Worm (Caenorhabditis elegans) whole organism, L4 larva: Measurements from ENCODE around the gene F46G10.1.

Experiments
- F26F4.8 ChIP-seq: fragments of 200-800 bp; sonication (Bioruptor generic); conservative IDR thresholded peaks from 2 replicates; pipeline ENCODE4 v1.3.6; 2022; ENCODE audit warnings: missing genetic modification characterization, missing compliant biosample characterization
- F49E8.2 ChIP-seq: sonication (generic microtip); optimal IDR thresholded peaks from 2 replicates; lab custom pipeline; 2016; ENCODE audit warnings: missing compliant biosample characterization, mild to moderate bottlenecking, missing genetic modification characterization, borderline replicate concordance
- R02D3.7 ChIP-seq: fragments of 150-350 bp; sonication (generic microtip); optimal IDR thresholded peaks from 3 replicates; lab custom pipeline; 2014; ENCODE audit warnings: missing biosample characterization, missing genetic modification characterization
- T20F7.1 ChIP-seq: fragments of 200-800 bp; sonication (Bioruptor generic); optimal IDR thresholded peaks from 2 replicates; lab custom pipeline; 2018; ENCODE audit warnings: mild to moderate bottlenecking, missing genetic modification characterization, missing compliant biosample characterization
- T26A8.4 ChIP-seq: fragments of 200-800 bp; sonication (Bioruptor generic); IDR thresholded peaks from 2 replicates; pipeline ENCODE4 v1.3.6; 2022; ENCODE audit warnings: missing genetic modification characterization, missing compliant biosample characterization
- ZK337.2 ChIP-seq: fragments of 200-800 bp; sonication (Bioruptor generic); IDR thresholded peaks from 2 replicates; pipeline ENCODE4 v1.3.6; 2022; ENCODE audit warnings: missing genetic modification reagents, missing genetic modification characterization, missing compliant biosample characterization
- ZK546.5 ChIP-seq, 2 experiments: sonication (generic microtip); optimal IDR thresholded peaks; 2 replicates each; lab custom pipeline; 2017; ENCODE audit warnings: missing biosample characterization in 2 of 2, missing genetic modification characterization in 2 of 2
- aha-1 ChIP-seq: fragments of 150-350 bp; peaks from one replicate; lab custom pipeline; 2014; ENCODE audit warnings: missing biosample characterization, missing genetic modification characterization
- ama-1 ChIP-seq: fragments of 150-350 bp; optimal IDR thresholded peaks from 2 replicates; lab custom pipeline; 2014; ENCODE audit warnings: inconsistent platforms, mixed read lengths
- arid-1 ChIP-seq: fragments of 200-800 bp; sonication (Bioruptor generic); conservative IDR thresholded peaks from 2 replicates; pipeline ENCODE4 v1.3.6; 2022; ENCODE audit warnings: missing genetic modification reagents, missing genetic modification characterization, missing compliant biosample characterization
- ceh-32 ChIP-seq: sonication (generic microtip); optimal IDR thresholded peaks from 2 replicates; lab custom pipeline; 2016; ENCODE audit warnings: mild to moderate bottlenecking, missing genetic modification characterization, missing compliant biosample characterization; ENCODE audit not compliant: poor library complexity
- ces-1 ChIP-seq: fragments of 150-350 bp; sonication (generic microtip); optimal IDR thresholded peaks from 4 replicates; lab custom pipeline; 2014; ENCODE audit warnings: missing biosample characterization, missing genetic modification reagents, missing genetic modification characterization
- daf-16 ChIP-seq, 3 experiments: sonication (generic microtip); optimal IDR thresholded peaks; 2 replicates each; lab custom pipeline; 2016 to 2017; ENCODE audit warnings: missing genetic modification characterization in 3 of 3, missing genetic modification reagents in 3 of 3, mild to moderate bottlenecking in 2 of 3, missing compliant biosample characterization in 2 of 3, missing biosample characterization in 1 of 3, moderate library complexity in 1 of 3
- daf-19 ChIP-seq: fragments of 200-800 bp; sonication (Bioruptor generic); conservative IDR thresholded peaks from 2 replicates; pipeline ENCODE4 v1.3.6; 2022; ENCODE audit warnings: missing genetic modification characterization, missing compliant biosample characterization
- daf-8 ChIP-seq: fragments of 200-800 bp; sonication (Bioruptor generic); IDR thresholded peaks from 2 replicates; pipeline ENCODE4 v1.3.6; 2022; ENCODE audit warnings: missing genetic modification characterization, missing compliant biosample characterization
- duxl-1 ChIP-seq: sonication (generic microtip); optimal IDR thresholded peaks from 2 replicates; lab custom pipeline; 2016; ENCODE audit warnings: mild to moderate bottlenecking, missing genetic modification characterization, moderate library complexity, missing compliant biosample characterization; ENCODE audit not compliant: poor library complexity
- dve-1 ChIP-seq: sonication (generic microtip); optimal IDR thresholded peaks from 2 replicates; lab custom pipeline; 2017; ENCODE audit warnings: antibody characterized with exemption, mild to moderate bottlenecking, missing genetic modification characterization, missing compliant biosample characterization; ENCODE audit not compliant: insufficient read depth
- egl-43 ChIP-seq: fragments of 200-800 bp; sonication (Bioruptor generic); IDR thresholded peaks from 2 replicates; pipeline ENCODE4 v1.3.6; 2022; ENCODE audit warnings: missing genetic modification reagents, missing genetic modification characterization, missing compliant biosample characterization
- fos-1 ChIP-seq: fragments of 150-350 bp; optimal IDR thresholded peaks from 2 replicates; lab custom pipeline; 2014; ENCODE audit warnings: missing biosample characterization, missing genetic modification characterization
- gei-8 ChIP-seq: fragments of 200-800 bp; sonication (Bioruptor generic); optimal IDR thresholded peaks from 2 replicates; lab custom pipeline; 2018; ENCODE audit warnings: mild to moderate bottlenecking, missing genetic modification characterization, missing compliant biosample characterization
- hif-1 ChIP-seq, 2 experiments: sonication (generic microtip); optimal IDR thresholded peaks; 2 replicates each; lab custom pipeline; 2016 to 2017; ENCODE audit warnings: missing compliant biosample characterization in 2 of 2, missing genetic modification characterization in 2 of 2, missing genetic modification reagents in 2 of 2, missing genotype in 2 of 2, mild to moderate bottlenecking in 1 of 2
- hlh-11 ChIP-seq: fragments of 200-800 bp; sonication (Bioruptor generic); optimal IDR thresholded peaks from 2 replicates; lab custom pipeline; 2018; ENCODE audit warnings: mild to moderate bottlenecking, missing genetic modification characterization, missing compliant biosample characterization
- hmg-1.1 ChIP-seq: fragments of 200-800 bp; sonication (Bioruptor generic); IDR thresholded peaks from 2 replicates; pipeline ENCODE4 v1.3.6; 2022; ENCODE audit warnings: missing genetic modification reagents, missing genetic modification characterization, missing compliant biosample characterization
- jun-1 ChIP-seq: fragments of 150-350 bp; optimal IDR thresholded peaks from 2 replicates; lab custom pipeline; 2014; ENCODE audit warnings: missing biosample characterization, missing genetic modification reagents, missing genetic modification characterization
- lin-1 ChIP-seq: fragments of 200-800 bp; sonication (Bioruptor generic); IDR thresholded peaks from 2 replicates; pipeline ENCODE4 v1.3.6; 2022; ENCODE audit warnings: missing genetic modification reagents, missing genetic modification characterization, missing compliant biosample characterization
- lin-29 ChIP-seq: fragments of 200-800 bp; sonication (Bioruptor generic); IDR thresholded peaks from 2 replicates; pipeline ENCODE4 v1.3.6; 2022; ENCODE audit warnings: missing genetic modification reagents, missing genetic modification characterization, missing compliant biosample characterization
- lir-3 ChIP-seq: sonication (generic microtip); optimal IDR thresholded peaks from 2 replicates; lab custom pipeline; 2016; ENCODE audit warnings: mild to moderate bottlenecking, missing genetic modification characterization, missing compliant biosample characterization
- madf-5 ChIP-seq, 2 experiments: fragments of 200-800 bp; sonication (Bioruptor generic); IDR thresholded peaks; 2 replicates each; pipeline ENCODE4 v1.3.6; 2022; ENCODE audit warnings: missing compliant biosample characterization in 2 of 2, missing genetic modification characterization in 2 of 2
- madf-9 ChIP-seq: fragments of 200-800 bp; sonication (Bioruptor generic); conservative IDR thresholded peaks from 2 replicates; pipeline ENCODE4 v1.3.6; 2022; ENCODE audit warnings: missing genetic modification reagents, missing genetic modification characterization, missing compliant biosample characterization
- mdt-29 ChIP-seq: fragments of 200-800 bp; sonication (Bioruptor generic); IDR thresholded peaks from 2 replicates; pipeline ENCODE4 v1.3.6; 2022; ENCODE audit warnings: missing genetic modification reagents, missing genetic modification characterization, missing compliant biosample characterization
- mep-1 ChIP-seq: fragments of 150-350 bp; sonication (generic microtip); optimal IDR thresholded peaks from 3 replicates; lab custom pipeline; 2014; ENCODE audit warnings: missing biosample characterization, missing genetic modification characterization
- mxl-2 ChIP-seq: fragments of 200-800 bp; sonication (Bioruptor generic); conservative IDR thresholded peaks from 2 replicates; pipeline ENCODE4 v1.3.6; 2022; ENCODE audit warnings: missing genetic modification reagents, missing genetic modification characterization, missing compliant biosample characterization
- mxl-3 ChIP-seq: fragments of 200-800 bp; sonication (Bioruptor generic); optimal IDR thresholded peaks from 2 replicates; lab custom pipeline; 2018; ENCODE audit warnings: mild to moderate bottlenecking, missing genetic modification characterization, missing compliant biosample characterization
- nhr-10 ChIP-seq: fragments of 150-350 bp; optimal IDR thresholded peaks from 2 replicates; lab custom pipeline; 2014; ENCODE audit warnings: missing biosample characterization, missing genetic modification characterization
- nhr-25 ChIP-seq: sonication (generic microtip); optimal IDR thresholded peaks from 2 replicates; lab custom pipeline; 2017; ENCODE audit warnings: missing genetic modification characterization, mild to moderate bottlenecking, missing compliant biosample characterization, antibody characterized with exemption, moderate library complexity, borderline replicate concordance; ENCODE audit not compliant: insufficient read depth
- nhr-28 ChIP-seq: fragments of 150-350 bp; optimal IDR thresholded peaks from 2 replicates; lab custom pipeline; 2014; ENCODE audit warnings: missing biosample characterization, missing genetic modification characterization
- nhr-42 ChIP-seq: fragments of 200-800 bp; sonication (Bioruptor generic); IDR thresholded peaks from 2 replicates; pipeline ENCODE4 v1.3.6; 2022; ENCODE audit warnings: missing genetic modification characterization, missing compliant biosample characterization
- nhr-6 ChIP-seq: fragments of 150-350 bp; optimal IDR thresholded peaks from 2 replicates; lab custom pipeline; 2014; ENCODE audit warnings: missing biosample characterization, missing genetic modification characterization
- nhr-77 ChIP-seq: fragments of 150-350 bp; optimal IDR thresholded peaks from 2 replicates; lab custom pipeline; 2014; ENCODE audit warnings: missing biosample characterization, missing genetic modification characterization
- saeg-2 ChIP-seq: fragments of 200-800 bp; sonication (Bioruptor generic); IDR thresholded peaks from 2 replicates; pipeline ENCODE4 v1.3.6; 2022; ENCODE audit warnings: missing genetic modification reagents, missing genetic modification characterization, missing compliant biosample characterization
- snpc-1.2 ChIP-seq: fragments of 200-800 bp; sonication (Bioruptor generic); IDR thresholded peaks from 2 replicates; pipeline ENCODE4 v1.3.6; 2022; ENCODE audit warnings: missing genetic modification reagents, missing genetic modification characterization, missing compliant biosample characterization
- snpc-4 ChIP-seq: fragments of 150-350 bp; optimal IDR thresholded peaks from 2 replicates; lab custom pipeline; 2014; ENCODE audit warnings: missing biosample characterization, missing genetic modification characterization
- spr-1 ChIP-seq: sonication (generic microtip); optimal IDR thresholded peaks from 2 replicates; lab custom pipeline; 2016; ENCODE audit warnings: mild to moderate bottlenecking, missing genetic modification characterization, missing compliant biosample characterization
- spr-3 ChIP-seq: fragments of 200-800 bp; sonication (Bioruptor generic); optimal IDR thresholded peaks from 2 replicates; lab custom pipeline; 2018; ENCODE audit warnings: mild to moderate bottlenecking, missing genetic modification characterization, missing compliant biosample characterization
- tag-97 ChIP-seq: fragments of 200-800 bp; sonication (Bioruptor generic); IDR thresholded peaks from 2 replicates; pipeline ENCODE4 v1.3.6; 2022; ENCODE audit warnings: missing genetic modification characterization, missing compliant biosample characterization
- tra-1 ChIP-seq: fragments of 200-800 bp; sonication (Bioruptor generic); IDR thresholded peaks from 2 replicates; pipeline ENCODE4 v1.3.6; 2022; ENCODE audit warnings: missing genetic modification reagents, missing genetic modification characterization, missing compliant biosample characterization
- unc-130 ChIP-seq: sonication (generic microtip); optimal IDR thresholded peaks from 2 replicates; lab custom pipeline; 2016; ENCODE audit warnings: missing genetic modification reagents, missing genetic modification characterization, missing compliant biosample characterization
- zfp-2 ChIP-seq: sonication (generic microtip); optimal IDR thresholded peaks from 2 replicates; lab custom pipeline; 2016; ENCODE audit warnings: mild to moderate bottlenecking, missing genetic modification characterization, missing compliant biosample characterization
- zip-11 ChIP-seq: fragments of 200-800 bp; sonication (Bioruptor generic); IDR thresholded peaks from 2 replicates; pipeline ENCODE4 v1.3.6; 2022; ENCODE audit warnings: missing genetic modification characterization, missing compliant biosample characterization

F46G10.1 gene

ce11 chrX:13306869-13307446 is 4.6 kb downstream of the F46G10.1 start (continued):
- TF ChIP-seq zfp-2 (tag; lab: Kevin White, UChicago) = peak; percentile 69
- TF ChIP-seq snpc-4 = no peak
- no peak for TF ChIP-seq hif-1 (tag; optimal IDR thresholded peaks at IDR 0.05; lab: Kevin White, UChicago)
- TF ChIP-seq tag-97 (GFP tag; lab: Robert Waterston, UW) = no peak
- TF ChIP-seq madf-9 = peak; percentile 92
- peak; percentile 79 for TF ChIP-seq spr-1 (tag; lab: Kevin White, UChicago)
- TF ChIP-seq unc-130 (GFP tag; lab: Kevin White, UChicago) = peak; percentile 81
- TF ChIP-seq daf-19 (GFP tag; lab: Robert Waterston, UW) = peak; percentile 97
- TF ChIP-seq lin-29 (GFP tag; lab: Robert Waterston, UW) = peak; percentile 83
- TF ChIP-seq nhr-42 (GFP tag; lab: Robert Waterston, UW) = peak; percentile 77
- TF ChIP-seq ces-1 (GFP tag; lab: Kevin White, UChicago) = peak; percentile 23
- peak; percentile 89 for TF ChIP-seq lir-3 (tag; lab: Kevin White, UChicago)
- TF ChIP-seq saeg-2 (GFP tag; lab: Robert Waterston, UW) = peak; percentile 72
- TF ChIP-seq T20F7.1 = peak; percentile 81
- peak; percentile 74 for TF ChIP-seq gei-8
- peak; percentile 82; the same call in 1 of the 2 replicates for TF ChIP-seq daf-8 (GFP tag; lab: Robert Waterston, UW)
- peak; percentile 92 for TF ChIP-seq snpc-1.2 (GFP tag; lab: Robert Waterston, UW)
- no peak for TF ChIP-seq nhr-25 (tag; lab: Kevin White, UChicago)
- peak; percentile 94 for TF ChIP-seq dve-1
- TF ChIP-seq hlh-11 (tag; lab: Kevin White, UChicago) = no peak
- TF ChIP-seq zip-11 (GFP tag; lab: Robert Waterston, UW) = peak; percentile 65; the same call in 1 of the 2 replicates
- TF ChIP-seq ZK337.2 (GFP tag; lab: Robert Waterston, UW) = peak; percentile 87
- TF ChIP-seq tra-1 (GFP tag; lab: Robert Waterston, UW) = peak; percentile 96
- TF ChIP-seq spr-3 = peak; percentile 83
- peak; percentile 91 for TF ChIP-seq arid-1 (GFP tag; lab: Robert Waterston, UW)
- TF ChIP-seq ama-1 (lab: Kevin White, UChicago) = no peak
- TF ChIP-seq nhr-6 = peak; percentile 63
- TF ChIP-seq ceh-32 (tag; lab: Kevin White, UChicago) = peak; percentile 79
- TF ChIP-seq fos-1 (tag; lab: Kevin White, UChicago) = no peak
- TF ChIP-seq duxl-1 = no peak
- peak; percentile 87 to 97 for TF ChIP-seq daf-16 (GFP tag; optimal IDR thresholded peaks at IDR 0.05; lab: Kevin White, UChicago)
- TF ChIP-seq daf-16 (tag; optimal IDR thresholded peaks at IDR 0.05; lab: Kevin White, UChicago) = peak; percentile 89
- no peak for TF ChIP-seq T26A8.4 (GFP tag; lab: Robert Waterston, UW)
- no peak for TF ChIP-seq egl-43 (GFP tag; lab: Robert Waterston, UW)
- peak; percentile 80 for TF ChIP-seq F26F4.8 (GFP tag; lab: Robert Waterston, UW)
- TF ChIP-seq R02D3.7 (tag; lab: Kevin White, UChicago) = no peak
- TF ChIP-seq madf-5 (GFP tag; IDR thresholded peaks at IDR 0.05; lab: Robert Waterston, UW) = peak; percentile 87 to 97
- TF ChIP-seq mxl-2 (GFP tag; lab: Robert Waterston, UW) = peak; percentile 79
- TF ChIP-seq nhr-77 = peak; percentile 71
- TF ChIP-seq lin-1 (GFP tag; lab: Robert Waterston, UW) = peak; percentile 89
- TF ChIP-seq nhr-28 = peak; percentile 57
- peak; percentile 87 for TF ChIP-seq F49E8.2 (tag; lab: Kevin White, UChicago)
- TF ChIP-seq hmg-1.1 (GFP tag; lab: Robert Waterston, UW) = peak; percentile 98
- no peak for TF ChIP-seq nhr-10 (tag; lab: Kevin White, UChicago)
- TF ChIP-seq mxl-3 (GFP tag; lab: Kevin White, UChicago) = peak; percentile 72
- TF ChIP-seq mdt-29 (GFP tag; lab: Robert Waterston, UW) = peak; percentile 90
- no peak for TF ChIP-seq mep-1 (tag; lab: Kevin White, UChicago)
- peak; percentile 43 for TF ChIP-seq jun-1 (tag; lab: Kevin White, UChicago)
- TF ChIP-seq aha-1 (tag; lab: Kevin White, UChicago) = peak; percentile 80
- TF ChIP-seq ZK546.5 (tag; optimal IDR thresholded peaks at IDR 0.05; lab: Kevin White, UChicago) = no peak
